Fruit fly (Drosophila melanogaster) whole organism, embryonic: ENCODE measurements around the gene CG34290.

Source experiments
- Ada2b ChIP-seq: fragments of 200-800 bp; sonication (Bioruptor generic); IDR thresholded peaks from 2 replicates; pipeline ENCODE4 v1.3.6; 2022; ENCODE audit warnings: missing biosample characterization, missing genetic modification characterization
- Asciz ChIP-seq: fragments of 200-800 bp; sonication (Bioruptor generic); optimal IDR thresholded peaks from 2 replicates; lab custom pipeline; 2017; ENCODE audit warnings: missing biosample characterization, mild to moderate bottlenecking, missing genetic modification characterization, missing genetic modification reagents
- CG1024 ChIP-seq: fragments of 200-800 bp; sonication (Bioruptor generic); IDR thresholded peaks from 2 replicates; pipeline ENCODE4 v1.3.6; 2022; ENCODE audit warnings: missing biosample characterization, missing genetic modification characterization
- CG11504 ChIP-seq: fragments of 200-800 bp; sonication (Bioruptor generic); optimal IDR thresholded peaks from 3 replicates; lab custom pipeline; 2019; ENCODE audit warnings: missing biosample characterization, mild to moderate bottlenecking, missing genetic modification characterization, moderate library complexity
- CG12071 ChIP-seq: fragments of 200-800 bp; sonication (Bioruptor generic); optimal IDR thresholded peaks from 3 replicates; lab custom pipeline; 2018; ENCODE audit warnings: missing biosample characterization, mild to moderate bottlenecking, missing genetic modification characterization
- CG12391 ChIP-seq: fragments of 200-800 bp; sonication (Bioruptor generic); optimal IDR thresholded peaks from 3 replicates; lab custom pipeline; 2018; ENCODE audit warnings: missing biosample characterization, mild to moderate bottlenecking, missing genetic modification characterization, moderate library complexity
- CG14014 ChIP-seq: fragments of 200-800 bp; sonication (Bioruptor generic); IDR thresholded peaks from 2 replicates; pipeline ENCODE4 v1.3.6; 2022; ENCODE audit warnings: missing biosample characterization, missing genetic modification characterization
- CG1602 ChIP-seq: fragments of 200-800 bp; sonication (Bioruptor generic); optimal IDR thresholded peaks from 3 replicates; lab custom pipeline; 2016; ENCODE audit warnings: missing biosample characterization, missing genetic modification characterization
- CG16813 ChIP-seq: fragments of 200-800 bp; sonication (Bioruptor generic); IDR thresholded peaks from 3 replicates; pipeline ENCODE4 v1.3.6; 2022; ENCODE audit warnings: missing biosample characterization, missing genetic modification characterization; ENCODE audit not compliant: partially characterized antibody
- CG17612 ChIP-seq: fragments of 200-800 bp; sonication (Bioruptor generic); IDR thresholded peaks from 2 replicates; pipeline ENCODE4 v1.3.6; 2022; ENCODE audit warnings: missing biosample characterization, missing genetic modification characterization
- CG18011 ChIP-seq: fragments of 200-800 bp; sonication (Bioruptor generic); optimal IDR thresholded peaks from 2 replicates; lab custom pipeline; 2017; ENCODE audit warnings: missing biosample characterization, missing genetic modification characterization, mild to moderate bottlenecking, moderate library complexity, missing genotype
- CG2202 ChIP-seq: fragments of 200-800 bp; sonication (Bioruptor generic); optimal IDR thresholded peaks from 2 replicates; lab custom pipeline; 2018; ENCODE audit warnings: missing biosample characterization, mild to moderate bottlenecking, missing genetic modification characterization
- CG2678 ChIP-seq: fragments of 200-800 bp; sonication (Bioruptor generic); optimal IDR thresholded peaks from 3 replicates; lab custom pipeline; 2019; ENCODE audit warnings: missing biosample characterization, mild to moderate bottlenecking, missing genetic modification characterization, moderate library complexity
- CG2875 ChIP-seq: fragments of 200-800 bp; sonication (Bioruptor generic); optimal IDR thresholded peaks from 2 replicates; lab custom pipeline; 2017; ENCODE audit warnings: missing biosample characterization, mild to moderate bottlenecking, missing genetic modification characterization, missing genetic modification reagents
- CG3163 ChIP-seq: fragments of 200-800 bp; sonication (Bioruptor generic); optimal IDR thresholded peaks from 3 replicates; lab custom pipeline; 2016; ENCODE audit warnings: missing biosample characterization, missing genetic modification characterization
- CG32767 ChIP-seq: fragments of 200-800 bp; sonication (Bioruptor generic); IDR thresholded peaks from 2 replicates; pipeline ENCODE4 v1.3.6; 2022; ENCODE audit warnings: missing biosample characterization, missing genetic modification characterization
- CG4424 ChIP-seq: fragments of 200-800 bp; sonication (Bioruptor generic); optimal IDR thresholded peaks from 3 replicates; lab custom pipeline; 2016; ENCODE audit warnings: missing biosample characterization, missing genetic modification characterization
- CG7745 ChIP-seq: fragments of 200-800 bp; sonication (Bioruptor generic); optimal IDR thresholded peaks from 2 replicates; lab custom pipeline; 2018; ENCODE audit warnings: missing biosample characterization, mild to moderate bottlenecking, missing genetic modification characterization, moderate library complexity
- CG7928 ChIP-seq: fragments of 200-800 bp; sonication (Bioruptor generic); optimal IDR thresholded peaks from 2 replicates; lab custom pipeline; 2017; ENCODE audit warnings: missing biosample characterization, mild to moderate bottlenecking, missing genetic modification characterization
- CG8281 ChIP-seq: fragments of 200-800 bp; sonication (Bioruptor generic); optimal IDR thresholded peaks from 2 replicates; lab custom pipeline; 2018; ENCODE audit warnings: missing biosample characterization, mild to moderate bottlenecking, missing genetic modification characterization, moderate library complexity
- Deaf1 ChIP-seq: fragments of 200-800 bp; optimal IDR thresholded peaks from 3 replicates; lab custom pipeline; 2019; ENCODE audit warnings: missing biosample characterization, mild to moderate bottlenecking, missing genetic modification characterization, moderate library complexity
- Doc2 ChIP-seq: fragments of 200-800 bp; sonication (Bioruptor generic); IDR thresholded peaks from 2 replicates; pipeline ENCODE4 v1.3.6; 2022; ENCODE audit warnings: missing biosample characterization, missing genetic modification characterization
- Drgx ChIP-seq: fragments of 200-800 bp; sonication (Bioruptor generic); IDR thresholded peaks from 2 replicates; pipeline ENCODE4 v1.3.6; 2022; ENCODE audit warnings: missing biosample characterization, missing genetic modification characterization
- Elba2 ChIP-seq: fragments of 200-800 bp; sonication (Bioruptor generic); optimal IDR thresholded peaks from 3 replicates; lab custom pipeline; 2016; ENCODE audit warnings: missing biosample characterization, missing genetic modification characterization
- HHEX ChIP-seq: fragments of 200-800 bp; sonication (Bioruptor generic); optimal IDR thresholded peaks from 3 replicates; lab custom pipeline; 2017; ENCODE audit warnings: missing biosample characterization, mild to moderate bottlenecking, missing genetic modification characterization, missing genetic modification reagents
- Hmr ChIP-seq: fragments of 200-800 bp; sonication (Bioruptor generic); optimal IDR thresholded peaks from 3 replicates; lab custom pipeline; 2017; ENCODE audit warnings: mild to moderate bottlenecking, missing biosample characterization, missing genetic modification reagents, missing genetic modification characterization
- Hr51 ChIP-seq, 2 experiments: fragments of 200-800 bp; sonication (Bioruptor generic); optimal IDR thresholded peaks; 2 replicates in 1 of 2; 3 replicates in 1 of 2; lab custom pipeline; 2016 to 2018; ENCODE audit warnings: missing biosample characterization in 2 of 2, missing genetic modification characterization in 2 of 2, mild to moderate bottlenecking in 1 of 2, moderate library complexity in 1 of 2
- Hr78 ChIP-seq, 2 experiments: fragments of 200-800 bp in 1 of 2; fragments of >200 bp in 1 of 2; sonication (Bioruptor generic) in 1 of 2; optimal IDR thresholded peaks; 2 replicates each; lab custom pipeline; 2017 to 2019; ENCODE audit warnings: missing biosample characterization in 2 of 2, missing genetic modification characterization in 2 of 2, mild to moderate bottlenecking in 1 of 2, moderate library complexity in 1 of 2
- Hsf ChIP-seq: fragments of 200-800 bp; sonication (Bioruptor generic); optimal IDR thresholded peaks from 3 replicates; lab custom pipeline; 2016; ENCODE audit warnings: missing biosample characterization, missing genetic modification characterization
- Lpt ChIP-seq: fragments of >200 bp; optimal IDR thresholded peaks from 2 replicates; lab custom pipeline; 2018; ENCODE audit warnings: missing biosample characterization, missing genetic modification characterization
- Poxn ChIP-seq: fragments of 200-800 bp; sonication (Bioruptor generic); IDR thresholded peaks from 2 replicates; pipeline ENCODE4 v1.3.6; 2022; ENCODE audit warnings: missing biosample characterization, missing genetic modification characterization
- Sry-β ChIP-seq: fragments of 200-800 bp; sonication (Bioruptor generic); optimal IDR thresholded peaks from 2 replicates; lab custom pipeline; 2018; ENCODE audit warnings: missing biosample characterization, mild to moderate bottlenecking, missing genetic modification characterization, moderate library complexity
- Ssrp ChIP-seq: fragments of 200-800 bp; sonication (Bioruptor generic); optimal IDR thresholded peaks from 2 replicates; lab custom pipeline; 2018; ENCODE audit warnings: missing biosample characterization, mild to moderate bottlenecking, missing genetic modification characterization, moderate library complexity
- fd64A ChIP-seq: fragments of 200-800 bp; sonication (Bioruptor generic); optimal IDR thresholded peaks from 3 replicates; lab custom pipeline; 2018; ENCODE audit warnings: missing biosample characterization, mild to moderate bottlenecking, missing genetic modification characterization
- fu2 ChIP-seq: fragments of 200-800 bp; sonication (Bioruptor generic); optimal IDR thresholded peaks from 2 replicates; lab custom pipeline; 2016; ENCODE audit warnings: missing biosample characterization, missing genetic modification characterization
- gce ChIP-seq: fragments of 200-800 bp; sonication (Bioruptor generic); IDR thresholded peaks from 3 replicates; pipeline ENCODE4 v1.3.6; 2022; ENCODE audit warnings: missing biosample characterization, missing genetic modification characterization
- gsb-n ChIP-seq: fragments of 200-800 bp; sonication (Bioruptor generic); optimal IDR thresholded peaks from 3 replicates; lab custom pipeline; 2018; ENCODE audit warnings: missing biosample characterization, mild to moderate bottlenecking, missing genetic modification characterization
- klu ChIP-seq: fragments of 200-800 bp; sonication (Bioruptor generic); IDR thresholded peaks from 2 replicates; pipeline ENCODE4 v1.3.6; 2022; ENCODE audit warnings: missing biosample characterization, missing genetic modification characterization
- maf-S ChIP-seq: fragments of 200-800 bp; sonication (Bioruptor generic); optimal IDR thresholded peaks from 2 replicates; lab custom pipeline; 2016; ENCODE audit warnings: missing biosample characterization, missing genetic modification characterization
- mam ChIP-seq: fragments of 200-800 bp; sonication (Bioruptor generic); optimal IDR thresholded peaks from 3 replicates; lab custom pipeline; 2016; ENCODE audit warnings: missing biosample characterization, missing genetic modification characterization
- ro ChIP-seq: fragments of 200-800 bp; sonication (Bioruptor generic); IDR thresholded peaks from 2 replicates; pipeline ENCODE4 v1.3.6; 2022; ENCODE audit warnings: missing biosample characterization, missing genetic modification characterization
- row ChIP-seq: fragments of 200-800 bp; sonication (Bioruptor generic); IDR thresholded peaks from 3 replicates; pipeline ENCODE4 v1.3.6; 2022; ENCODE audit warnings: missing biosample characterization, missing genetic modification characterization
- run ChIP-seq: fragments of 200-800 bp; sonication (Bioruptor generic); optimal IDR thresholded peaks from 3 replicates; lab custom pipeline; 2018; ENCODE audit warnings: missing biosample characterization, mild to moderate bottlenecking, missing genetic modification characterization
- sim ChIP-seq: fragments of 200-800 bp; sonication (Bioruptor generic); IDR thresholded peaks from 2 replicates; pipeline ENCODE4 v1.3.6; 2022; ENCODE audit warnings: missing biosample characterization, missing genetic modification characterization
- slp2 ChIP-seq: fragments of 200-800 bp; sonication (Bioruptor generic); optimal IDR thresholded peaks from 2 replicates; lab custom pipeline; 2016; ENCODE audit warnings: missing biosample characterization, missing genetic modification characterization
- stwl ChIP-seq: fragments of 200-800 bp; sonication (Bioruptor generic); optimal IDR thresholded peaks from 3 replicates; lab custom pipeline; 2018; ENCODE audit warnings: missing biosample characterization, mild to moderate bottlenecking, missing genetic modification characterization, moderate library complexity
- tx ChIP-seq: fragments of 200-800 bp; sonication (Bioruptor generic); optimal IDR thresholded peaks from 2 replicates; lab custom pipeline; 2016; ENCODE audit warnings: missing biosample characterization, missing genetic modification characterization
- unpg ChIP-seq: fragments of 200-800 bp; sonication (Bioruptor generic); optimal IDR thresholded peaks from 3 replicates; lab custom pipeline; 2018; ENCODE audit warnings: missing biosample characterization, mild to moderate bottlenecking, missing genetic modification characterization, moderate library complexity
- wek ChIP-seq: fragments of 200-800 bp; sonication (Bioruptor generic); optimal IDR thresholded peaks from 3 replicates; lab custom pipeline; 2018; ENCODE audit warnings: missing biosample characterization, mild to moderate bottlenecking, missing genetic modification characterization, moderate library complexity
- zen2 ChIP-seq: fragments of 200-800 bp; sonication (Bioruptor generic); IDR thresholded peaks from 3 replicates; pipeline ENCODE4 v1.3.6; 2022; ENCODE audit warnings: missing biosample characterization, missing genetic modification characterization; ENCODE audit not compliant: partially characterized antibody
- zf30C ChIP-seq: fragments of 200-800 bp; sonication (Bioruptor generic); optimal IDR thresholded peaks from 3 replicates; lab custom pipeline; 2018; ENCODE audit warnings: missing biosample characterization, mild to moderate bottlenecking, missing genetic modification characterization

CG34290 gene

DNA sequence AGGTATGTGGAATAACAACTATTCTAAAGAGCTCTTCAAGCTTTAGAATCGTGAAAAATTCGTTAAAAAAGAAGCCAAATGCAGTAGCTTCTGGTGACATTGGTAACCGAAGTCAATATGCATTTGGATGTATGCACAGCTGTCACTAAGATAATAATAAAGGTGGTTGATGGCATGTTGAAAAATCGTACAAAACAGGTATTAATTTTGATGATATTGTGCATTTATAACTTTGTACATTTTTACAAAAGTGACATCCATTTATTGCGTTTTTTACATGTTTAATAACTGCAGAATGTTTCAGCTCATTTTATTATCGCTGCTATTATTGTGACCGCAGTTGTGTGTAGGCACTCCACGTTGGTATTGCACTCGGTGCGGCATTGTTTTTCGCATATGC lies 11.9 kb upstream of the CG34290 start:
- no peak for TF ChIP-seq CG7745 (tag; lab: Kevin White, UChicago)
- no peak for TF ChIP-seq ro (GFP tag; lab: Robert Waterston, UW)
- TF ChIP-seq Asciz (GFP tag; lab: Kevin White, UChicago): peak; percentile 34
- TF ChIP-seq CG8281 (tag; lab: Kevin White, UChicago): no peak
- TF ChIP-seq unpg (GFP tag; lab: Kevin White, UChicago): peak; percentile 5
- no peak for TF ChIP-seq klu
- TF ChIP-seq Ssrp (tag; lab: Kevin White, UChicago): no peak
- TF ChIP-seq maf-S (GFP tag; lab: Kevin White, UChicago): no peak
- no peak for TF ChIP-seq Hsf (GFP tag; lab: Kevin White, UChicago)
- TF ChIP-seq Drgx (GFP tag; lab: Robert Waterston, UW): peak; percentile 46; the same call in 1 of the 2 replicates
- no peak for TF ChIP-seq zen2 (GFP tag; lab: Robert Waterston, UW)
- TF ChIP-seq CG3163: no peak
- TF ChIP-seq Sry-β (GFP tag; lab: Kevin White, UChicago): no peak
- TF ChIP-seq row (GFP tag; lab: Robert Waterston, UW): no peak
- TF ChIP-seq fu2 (GFP tag; lab: Kevin White, UChicago): no peak
- TF ChIP-seq slp2 (GFP tag; lab: Kevin White, UChicago): no peak
- TF ChIP-seq CG2678 (tag; lab: Kevin White, UChicago): no peak
- TF ChIP-seq CG1024 (GFP tag; lab: Robert Waterston, UW): peak; percentile 36; the same call in 1 of the 2 replicates
- TF ChIP-seq CG12071 (GFP tag; lab: Kevin White, UChicago): peak; percentile 29
- no peak for TF ChIP-seq CG7928 (GFP tag; lab: Kevin White, UChicago)
- no peak for TF ChIP-seq Hmr (GFP tag; lab: Kevin White, UChicago)
- TF ChIP-seq gsb-n (tag; lab: Kevin White, UChicago): peak; percentile 8
- TF ChIP-seq Ada2b (GFP tag; lab: Robert Waterston, UW): no peak
- TF ChIP-seq CG32767 (GFP tag; lab: Robert Waterston, UW): no peak
- peak; percentile 17 for TF ChIP-seq wek
- peak; percentile 36 for TF ChIP-seq HHEX (GFP tag; lab: Kevin White, UChicago)
- no peak for TF ChIP-seq tx (GFP tag; lab: Kevin White, UChicago)
- TF ChIP-seq CG2202: peak; percentile 5
- TF ChIP-seq CG11504 (tag; lab: Kevin White, UChicago): no peak
- TF ChIP-seq fd64A (GFP tag; lab: Kevin White, UChicago): peak; percentile 27
- no peak for TF ChIP-seq zf30C (GFP tag; lab: Kevin White, UChicago)
- TF ChIP-seq Poxn (GFP tag; lab: Robert Waterston, UW): no peak
- TF ChIP-seq Hr78 (GFP tag; optimal IDR thresholded peaks at IDR 0.05; lab: Kevin White, UChicago): no peak
- TF ChIP-seq CG17612: no peak
- no peak for TF ChIP-seq Elba2 (GFP tag; lab: Kevin White, UChicago)
- peak; percentile 10; the same call in 1 of the 2 replicates for TF ChIP-seq CG14014 (GFP tag; lab: Robert Waterston, UW)
- TF ChIP-seq CG16813 (GFP tag; lab: Robert Waterston, UW): no peak
- TF ChIP-seq stwl (tag; lab: Kevin White, UChicago): no peak
- no peak for TF ChIP-seq mam (GFP tag; lab: Kevin White, UChicago)
- TF ChIP-seq run (tag; lab: Kevin White, UChicago): no peak
- no peak for TF ChIP-seq gce (GFP tag; lab: Robert Waterston, UW)
- no peak for TF ChIP-seq CG18011 (GFP tag; lab: Kevin White, UChicago)
- no peak for TF ChIP-seq Hr51 (GFP tag; optimal IDR thresholded peaks at IDR 0.05; lab: Kevin White, UChicago)
- no peak for TF ChIP-seq CG1602
- TF ChIP-seq Lpt: no peak
- TF ChIP-seq CG12391 (tag; lab: Kevin White, UChicago): no peak
- peak; percentile 2 for TF ChIP-seq CG4424
- no peak for TF ChIP-seq sim (GFP tag; lab: Robert Waterston, UW)
- peak; percentile 54 for TF ChIP-seq CG2875 (GFP tag; lab: Kevin White, UChicago)
- no peak for TF ChIP-seq Deaf1 (tag; lab: Kevin White, UChicago)
- TF ChIP-seq Doc2 (GFP tag; lab: Robert Waterston, UW): no peak
